Fruit fly (Drosophila melanogaster) whole organism, embryonic: ENCODE measurements around the gene CG11951.

Experiments used
- Atf-2 ChIP-seq: fragments of 200-800 bp; sonication (Bioruptor generic); optimal IDR thresholded peaks from 2 replicates; lab custom pipeline; 2016; ENCODE audit warnings: missing biosample characterization, missing genetic modification characterization
- B-H2 ChIP-seq: fragments of 200-800 bp; sonication (Bioruptor generic); optimal IDR thresholded peaks from 2 replicates; lab custom pipeline; 2018; ENCODE audit warnings: missing biosample characterization, mild to moderate bottlenecking, missing genetic modification characterization
- Bteb2 ChIP-seq: fragments of 200-800 bp; sonication (Bioruptor generic); optimal IDR thresholded peaks from 2 replicates; lab custom pipeline; 2016; ENCODE audit warnings: missing biosample characterization, missing genetic modification characterization
- CG10462 ChIP-seq: fragments of 200-800 bp; sonication (Bioruptor generic); optimal IDR thresholded peaks from 2 replicates; lab custom pipeline; 2016; ENCODE audit warnings: missing biosample characterization, missing genetic modification characterization
- CG10979 ChIP-seq: fragments of 200-800 bp; sonication (Bioruptor generic); optimal IDR thresholded peaks from 2 replicates; lab custom pipeline; 2018; ENCODE audit warnings: missing biosample characterization, mild to moderate bottlenecking, missing genetic modification characterization, moderate library complexity
- CG11398 ChIP-seq: fragments of 200-800 bp; sonication (Bioruptor generic); optimal IDR thresholded peaks from 2 replicates; lab custom pipeline; 2016; ENCODE audit warnings: missing biosample characterization, missing genetic modification characterization
- CG11504 ChIP-seq: fragments of 200-800 bp; sonication (Bioruptor generic); optimal IDR thresholded peaks from 3 replicates; lab custom pipeline; 2019; ENCODE audit warnings: missing biosample characterization, mild to moderate bottlenecking, missing genetic modification characterization, moderate library complexity
- CG12104 ChIP-seq: fragments of 200-800 bp; sonication (Bioruptor generic); optimal IDR thresholded peaks from 3 replicates; lab custom pipeline; 2016; ENCODE audit warnings: missing biosample characterization, missing genetic modification characterization
- CG12155 ChIP-seq: fragments of 200-800 bp; sonication (Bioruptor generic); optimal IDR thresholded peaks from 3 replicates; lab custom pipeline; 2016; ENCODE audit warnings: missing biosample characterization, missing genetic modification characterization
- CG13894 ChIP-seq: fragments of 200-800 bp; sonication (Bioruptor generic); optimal IDR thresholded peaks from 3 replicates; lab custom pipeline; 2018; ENCODE audit warnings: missing biosample characterization, mild to moderate bottlenecking, missing genetic modification characterization, moderate library complexity
- CG15073 ChIP-seq: fragments of 200-800 bp; sonication (Bioruptor generic); optimal IDR thresholded peaks from 2 replicates; lab custom pipeline; 2016; ENCODE audit warnings: missing biosample characterization, missing genetic modification characterization
- CG1603 ChIP-seq: fragments of 200-800 bp; sonication (Bioruptor generic); optimal IDR thresholded peaks from 2 replicates; lab custom pipeline; 2019; ENCODE audit warnings: missing biosample characterization, mild to moderate bottlenecking, missing genetic modification characterization, moderate library complexity
- CG17568 ChIP-seq: fragments of 200-800 bp; sonication (Bioruptor generic); optimal IDR thresholded peaks from 2 replicates; lab custom pipeline; 2018; ENCODE audit warnings: missing biosample characterization, mild to moderate bottlenecking, missing genetic modification characterization, moderate library complexity
- CG17912 ChIP-seq: fragments of 200-800 bp; sonication (Bioruptor generic); optimal IDR thresholded peaks from 2 replicates; lab custom pipeline; 2018; ENCODE audit warnings: missing biosample characterization, mild to moderate bottlenecking, missing genetic modification characterization
- CG1832 ChIP-seq: fragments of 200-800 bp; sonication (Bioruptor generic); optimal IDR thresholded peaks from 2 replicates; lab custom pipeline; 2017; ENCODE audit warnings: missing biosample characterization, mild to moderate bottlenecking, missing genetic modification characterization, inconsistent platforms
- CG2199 ChIP-seq: fragments of 200-800 bp; sonication (Bioruptor generic); IDR thresholded peaks from 3 replicates; pipeline ENCODE4 v1.3.6; 2022; ENCODE audit warnings: missing biosample characterization, missing genetic modification characterization
- CG34224 ChIP-seq: fragments of 200-800 bp; sonication (Bioruptor generic); IDR thresholded peaks from 3 replicates; pipeline ENCODE4 v1.3.6; 2022; ENCODE audit warnings: missing biosample characterization, missing genetic modification characterization; ENCODE audit not compliant: partially characterized antibody
- CG34422 ChIP-seq: fragments of 200-800 bp; sonication (Bioruptor generic); IDR thresholded peaks from 3 replicates; pipeline ENCODE4 v1.3.6; 2022; ENCODE audit warnings: missing biosample characterization, missing genetic modification characterization
- CG42726 ChIP-seq: fragments of 200-800 bp; sonication (Bioruptor generic); IDR thresholded peaks from 2 replicates; pipeline ENCODE4 v1.3.6; 2022; ENCODE audit warnings: missing biosample characterization, missing genetic modification characterization; ENCODE audit not compliant: partially characterized antibody
- CG4328 ChIP-seq: fragments of 200-800 bp; sonication (Bioruptor generic); optimal IDR thresholded peaks from 3 replicates; lab custom pipeline; 2017; ENCODE audit warnings: missing biosample characterization, missing genetic modification reagents, missing genetic modification characterization
- CG4404 ChIP-seq: fragments of 200-800 bp; sonication (Bioruptor generic); IDR thresholded peaks from 2 replicates; pipeline ENCODE4 v1.3.6; 2022; ENCODE audit warnings: missing biosample characterization, missing genetic modification characterization
- CG4854 ChIP-seq: fragments of 200-800 bp; sonication (Bioruptor generic); optimal IDR thresholded peaks from 2 replicates; lab custom pipeline; 2016; ENCODE audit warnings: missing biosample characterization, missing genetic modification characterization, inconsistent platforms
- CG7786 ChIP-seq: fragments of 200-800 bp; sonication (Bioruptor generic); optimal IDR thresholded peaks from 2 replicates; lab custom pipeline; 2016; ENCODE audit warnings: missing biosample characterization, missing genetic modification characterization
- CG8359 ChIP-seq: fragments of 200-800 bp; sonication (Bioruptor generic); optimal IDR thresholded peaks from 2 replicates; lab custom pipeline; 2017; ENCODE audit warnings: missing biosample characterization, mild to moderate bottlenecking, missing genetic modification characterization, borderline replicate concordance
- CG8924 ChIP-seq: fragments of 200-800 bp; optimal IDR thresholded peaks from 3 replicates; lab custom pipeline; 2019; ENCODE audit warnings: missing biosample characterization, mild to moderate bottlenecking, missing genetic modification characterization, moderate library complexity
- Deaf1 ChIP-seq: fragments of 200-800 bp; optimal IDR thresholded peaks from 3 replicates; lab custom pipeline; 2019; ENCODE audit warnings: missing biosample characterization, mild to moderate bottlenecking, missing genetic modification characterization, moderate library complexity
- Dfd ChIP-seq, 2 experiments: fragments of >200 bp; optimal IDR thresholded peaks; 2 replicates each; lab custom pipeline; 2017; ENCODE audit warnings: missing biosample characterization in 2 of 2, missing genetic modification characterization in 2 of 2
- E2f1 ChIP-seq: fragments of 200-800 bp; sonication (Bioruptor generic); IDR thresholded peaks from 2 replicates; pipeline ENCODE4 v1.3.6; 2022; ENCODE audit warnings: missing biosample characterization, missing genetic modification characterization
- Elba2 ChIP-seq: fragments of 200-800 bp; sonication (Bioruptor generic); optimal IDR thresholded peaks from 3 replicates; lab custom pipeline; 2016; ENCODE audit warnings: missing biosample characterization, missing genetic modification characterization
- Fer1 ChIP-seq: fragments of 200-800 bp; sonication (Bioruptor generic); optimal IDR thresholded peaks from 2 replicates; lab custom pipeline; 2017; ENCODE audit warnings: missing biosample characterization, mild to moderate bottlenecking, missing genetic modification characterization
- Hmr ChIP-seq: fragments of 200-800 bp; sonication (Bioruptor generic); optimal IDR thresholded peaks from 3 replicates; lab custom pipeline; 2017; ENCODE audit warnings: mild to moderate bottlenecking, missing biosample characterization, missing genetic modification reagents, missing genetic modification characterization
- Hr39 ChIP-seq: fragments of >200 bp; optimal IDR thresholded peaks from 2 replicates; lab custom pipeline; 2017
- Hr78 ChIP-seq, 2 experiments: fragments of 200-800 bp in 1 of 2; fragments of >200 bp in 1 of 2; sonication (Bioruptor generic) in 1 of 2; optimal IDR thresholded peaks; 2 replicates each; lab custom pipeline; 2017 to 2019; ENCODE audit warnings: missing biosample characterization in 2 of 2, missing genetic modification characterization in 2 of 2, mild to moderate bottlenecking in 1 of 2, moderate library complexity in 1 of 2
- Mad ChIP-seq: fragments of 200-800 bp; sonication (Bioruptor generic); optimal IDR thresholded peaks from 2 replicates; lab custom pipeline; 2016; ENCODE audit warnings: missing biosample characterization, missing genetic modification characterization
- Optix ChIP-seq: fragments of 200-800 bp; sonication (Bioruptor generic); IDR thresholded peaks from 3 replicates; pipeline ENCODE4 v1.3.6; 2022; ENCODE audit warnings: missing biosample characterization, missing genetic modification characterization
- Pdp1 ChIP-seq, 2 experiments: fragments of 200-800 bp; sonication (Bioruptor generic); optimal IDR thresholded peaks; 3 replicates each; lab custom pipeline; 2016; ENCODE audit warnings: missing biosample characterization in 2 of 2, missing genetic modification characterization in 2 of 2, mild to moderate bottlenecking in 1 of 2, moderate library complexity in 1 of 2
- Poxn ChIP-seq: fragments of 200-800 bp; sonication (Bioruptor generic); IDR thresholded peaks from 2 replicates; pipeline ENCODE4 v1.3.6; 2022; ENCODE audit warnings: missing biosample characterization, missing genetic modification characterization
- Scr ChIP-seq: fragments of 200-800 bp; sonication (Bioruptor generic); IDR thresholded peaks from 2 replicates; pipeline ENCODE4 v1.3.6; 2022; ENCODE audit warnings: missing biosample characterization, missing genetic modification characterization; ENCODE audit not compliant: partially characterized antibody
- Sin3A ChIP-seq: fragments of >200 bp; optimal IDR thresholded peaks from 2 replicates; lab custom pipeline; 2018
- Spps ChIP-seq: fragments of 200-800 bp; sonication (Bioruptor generic); optimal IDR thresholded peaks from 2 replicates; lab custom pipeline; 2018; ENCODE audit warnings: missing biosample characterization, mild to moderate bottlenecking, missing genetic modification characterization
- Xbp1 ChIP-seq: fragments of 200-800 bp; sonication (Bioruptor generic); optimal IDR thresholded peaks from 3 replicates; lab custom pipeline; 2016; ENCODE audit warnings: missing biosample characterization, mild to moderate bottlenecking, missing genetic modification characterization
- Xrp1 ChIP-seq: fragments of 200-800 bp; sonication (Bioruptor generic); IDR thresholded peaks from 2 replicates; pipeline ENCODE4 v1.3.6; 2022; ENCODE audit warnings: missing biosample characterization, missing genetic modification characterization
- ara ChIP-seq: fragments of 200-800 bp; sonication (Bioruptor generic); IDR thresholded peaks from 2 replicates; pipeline ENCODE4 v1.3.6; 2022; ENCODE audit warnings: missing biosample characterization, missing genetic modification characterization
- bowl ChIP-seq: fragments of 200-800 bp; sonication (Bioruptor generic); IDR thresholded peaks from 2 replicates; pipeline ENCODE4 v1.3.6; 2022; ENCODE audit warnings: missing biosample characterization, missing genetic modification characterization
- cg ChIP-seq: fragments of 200-800 bp; sonication (Bioruptor generic); optimal IDR thresholded peaks from 3 replicates; lab custom pipeline; 2019; ENCODE audit warnings: missing biosample characterization, mild to moderate bottlenecking, missing genetic modification characterization, moderate library complexity
- danr ChIP-seq: fragments of 200-800 bp; sonication (Bioruptor generic); IDR thresholded peaks from 2 replicates; pipeline ENCODE4 v1.3.6; 2022; ENCODE audit warnings: missing biosample characterization, missing genetic modification characterization
- hbn ChIP-seq: fragments of 200-800 bp; sonication (Bioruptor generic); IDR thresholded peaks from 2 replicates; pipeline ENCODE4 v1.3.6; 2022; ENCODE audit warnings: missing biosample characterization, missing genetic modification characterization; ENCODE audit not compliant: partially characterized antibody
- kah ChIP-seq: fragments of 200-800 bp; sonication (Bioruptor generic); optimal IDR thresholded peaks from 2 replicates; lab custom pipeline; 2018; ENCODE audit warnings: missing biosample characterization, mild to moderate bottlenecking, missing genetic modification characterization
- org-1 ChIP-seq: fragments of 200-800 bp; sonication (Bioruptor generic); optimal IDR thresholded peaks from 2 replicates; lab custom pipeline; 2017; ENCODE audit warnings: missing biosample characterization, missing genetic modification characterization
- rib ChIP-seq: fragments of 200-800 bp; sonication (Bioruptor generic); IDR thresholded peaks from 2 replicates; pipeline ENCODE4 v1.3.6; 2022; ENCODE audit warnings: missing biosample characterization, missing genetic modification characterization
- wor ChIP-seq: fragments of 200-800 bp; sonication (Bioruptor generic); IDR thresholded peaks from 2 replicates; pipeline ENCODE4 v1.3.6; 2022; ENCODE audit warnings: missing biosample characterization, missing genetic modification characterization
- yki ChIP-seq: fragments of >200 bp; optimal IDR thresholded peaks from 3 replicates; lab custom pipeline; 2018

CG11951 gene

dm6 chr3R:29265075-29265474, 26.6 kb upstream of the CG11951 start (continued):
- TF ChIP-seq CG8359 (peak; percentile 30), CG2199 (GFP tag; lab: Robert Waterston, UW) (no peak), Scr (GFP tag; lab: Robert Waterston, UW) (no peak), Atf-2 (GFP tag; lab: Kevin White, UChicago) (no peak), CG11398 (GFP tag; lab: Kevin White, UChicago) (no peak), CG10979 (tag; lab: Kevin White, UChicago) (peak; percentile 77), CG12155 (GFP tag; lab: Kevin White, UChicago) (no peak), Deaf1 (tag; lab: Kevin White, UChicago) (no peak), kah (GFP tag; lab: Kevin White, UChicago) (no peak), CG4854 (GFP tag; lab: Kevin White, UChicago) (no peak), Hr39 (no peak), wor (0 out of 2 replicates have a peak, but pooled peaks have one; percentile 12), CG34422 (GFP tag; lab: Robert Waterston, UW) (no peak), Optix (0 out of 3 replicates have a peak, but pooled peaks have one; percentile 14), cg (GFP tag; lab: Kevin White, UChicago) (no peak), CG34224 (no peak), Fer1 (GFP tag; lab: Kevin White, UChicago) (no peak), Bteb2 (GFP tag; lab: Kevin White, UChicago) (no peak), bowl (GFP tag; lab: Robert Waterston, UW) (no peak), B-H2 (GFP tag; lab: Kevin White, UChicago) (no peak), Sin3A (lab: Kevin White, UChicago) (no peak), Xrp1 (peak; percentile 75), Poxn (no peak), Hr78 (GFP tag; optimal IDR thresholded peaks at IDR 0.05; lab: Kevin White, UChicago) (no peak), CG17912 (no peak), CG15073 (GFP tag; lab: Kevin White, UChicago) (no peak), Spps (tag; lab: Kevin White, UChicago) (peak; percentile 51), CG1603 (tag; lab: Kevin White, UChicago) (peak; percentile 75), CG12104 (GFP tag; lab: Kevin White, UChicago) (no peak), ara (GFP tag; lab: Robert Waterston, UW) (peak; percentile 63), Mad (GFP tag; lab: Kevin White, UChicago) (no peak), Pdp1 (GFP tag; optimal IDR thresholded peaks at IDR 0.05; lab: Kevin White, UChicago) (no peak), Hmr (GFP tag; lab: Kevin White, UChicago) (no peak), CG7786 (GFP tag; lab: Kevin White, UChicago) (peak; percentile 3), Elba2 (GFP tag; lab: Kevin White, UChicago) (no peak), CG17568 (GFP tag; lab: Kevin White, UChicago) (no peak), CG10462 (GFP tag; lab: Kevin White, UChicago) (no peak), Dfd (GFP tag; optimal IDR thresholded peaks at IDR 0.05; lab: Kevin White, UChicago) (no peak), CG4404 (GFP tag; lab: Robert Waterston, UW) (no peak), Xbp1 (GFP tag; lab: Kevin White, UChicago) (peak; percentile 3), CG8924 (peak; percentile 24), CG1832 (GFP tag; lab: Kevin White, UChicago) (no peak), danr (GFP tag; lab: Robert Waterston, UW) (no peak), CG13894 (tag; lab: Kevin White, UChicago) (no peak), CG11504 (tag; lab: Kevin White, UChicago) (peak; percentile 44), hbn (no peak), rib (no peak), CG4328 (GFP tag; lab: Kevin White, UChicago) (no peak), E2f1 (GFP tag; lab: Robert Waterston, UW) (no peak), CG42726 (GFP tag; lab: Robert Waterston, UW) (no peak), yki (lab: Kevin White, UChicago) (no peak), org-1 (GFP tag; lab: Kevin White, UChicago) (no peak)
